Fruit fly (Drosophila melanogaster) whole organism: Measurements from ENCODE around the gene CG9519.

Experiments
- CG8478 ChIP-seq: fragments of >200 bp; optimal IDR thresholded peaks from 2 replicates; lab custom pipeline; 2018; ENCODE audit warnings: inconsistent platforms
- EcR ChIP-seq, 2 experiments: fragments of >200 bp; optimal IDR thresholded peaks; 2 replicates each; lab custom pipeline; 2017; ENCODE audit warnings: missing biosample characterization in 2 of 2, missing genetic modification characterization in 2 of 2, missing genetic modification reagents in 2 of 2

dm6 chrX:14893872-14894271 is 37.7 kb upstream of the CG9519 start:
- TF ChIP-seq EcR (GFP tag; optimal IDR thresholded peaks at IDR 0.05; lab: Kevin White, UChicago) (no peak), CG8478 (no peak)
